Worm (Caenorhabditis elegans) whole organism, young adult: Measurements from ENCODE around the gene C17C3.6.

Source experiments
- B0019.2 ChIP-seq: fragments of 200-800 bp; sonication (Bioruptor generic); conservative IDR thresholded peaks from 2 replicates; pipeline ENCODE4 v1.3.6; 2022; ENCODE audit warnings: missing genetic modification reagents, missing genetic modification characterization, missing compliant biosample characterization
- B0336.3 ChIP-seq: fragments of 200-800 bp; sonication (Bioruptor generic); IDR thresholded peaks from 2 replicates; pipeline ENCODE4 v1.3.6; 2022; ENCODE audit warnings: missing genetic modification characterization, missing compliant biosample characterization
- D2030.7 ChIP-seq: fragments of 200-800 bp; sonication (Bioruptor generic); IDR thresholded peaks from 2 replicates; pipeline ENCODE4 v1.3.6; 2022; ENCODE audit warnings: missing genetic modification reagents, missing genetic modification characterization, missing compliant biosample characterization
- F10E7.11 ChIP-seq: sonication (generic microtip); optimal IDR thresholded peaks from 2 replicates; lab custom pipeline; 2017; ENCODE audit warnings: mild to moderate bottlenecking, missing genetic modification characterization, moderate library complexity, missing compliant biosample characterization
- F23B12.7 ChIP-seq: sonication (generic microtip); optimal IDR thresholded peaks from 2 replicates; lab custom pipeline; 2017; ENCODE audit warnings: missing genetic modification characterization, mild to moderate bottlenecking, missing compliant biosample characterization, antibody characterized with exemption, moderate library complexity; ENCODE audit not compliant: insufficient read depth
- F37B4.10 ChIP-seq: fragments of 200-800 bp; sonication (Bioruptor generic); IDR thresholded peaks from 2 replicates; pipeline ENCODE4 v1.3.6; 2022; ENCODE audit warnings: missing genetic modification characterization, missing compliant biosample characterization
- T26A5.8 ChIP-seq: sonication (generic microtip); optimal IDR thresholded peaks from 2 replicates; lab custom pipeline; 2016; ENCODE audit warnings: missing genetic modification characterization, missing compliant biosample characterization
- Y53F4B.3 ChIP-seq: fragments of 200-800 bp; sonication (Bioruptor generic); IDR thresholded peaks from 2 replicates; pipeline ENCODE4 v1.3.6; 2022; ENCODE audit warnings: missing genetic modification reagents, missing genetic modification characterization, missing compliant biosample characterization
- Y53G8AR.9 ChIP-seq: fragments of 200-800 bp; sonication (Bioruptor generic); conservative IDR thresholded peaks from 2 replicates; pipeline ENCODE4 v1.3.6; 2022; ENCODE audit warnings: missing genetic modification reagents, missing genetic modification characterization, missing compliant biosample characterization
- Y79H2A.3 ChIP-seq: fragments of 200-800 bp; sonication (Bioruptor generic); conservative IDR thresholded peaks from 2 replicates; pipeline ENCODE4 v1.3.6; 2022; ENCODE audit warnings: missing genetic modification reagents, missing genetic modification characterization, missing compliant biosample characterization
- Y95B8A.8 ChIP-seq: fragments of 200-800 bp; sonication (Bioruptor generic); IDR thresholded peaks from 2 replicates; pipeline ENCODE4 v1.3.6; 2022; ENCODE audit warnings: missing genetic modification reagents, missing genetic modification characterization, missing compliant biosample characterization
- ZK185.1 ChIP-seq: sonication (generic microtip); optimal IDR thresholded peaks from 2 replicates; lab custom pipeline; 2016; ENCODE audit warnings: mild to moderate bottlenecking, missing genetic modification characterization, missing compliant biosample characterization; ENCODE audit not compliant: poor library complexity, severe bottlenecking
- akir-1 ChIP-seq: fragments of 200-800 bp; sonication (Bioruptor generic); optimal IDR thresholded peaks from 2 replicates; lab custom pipeline; 2018; ENCODE audit warnings: mild to moderate bottlenecking, missing genetic modification characterization, moderate library complexity, missing compliant biosample characterization
- ama-1 ChIP-seq, 3 experiments: fragments of 150-350 bp in 1 of 3; sonication (generic microtip) in 2 of 3; optimal IDR thresholded peaks; 2 replicates each; lab custom pipeline; 2014 to 2018; ENCODE audit warnings: missing biosample characterization in 2 of 3, missing genetic modification characterization in 2 of 3, missing genetic modification reagents in 2 of 3
- aptf-2 ChIP-seq: fragments of 200-800 bp; sonication (Bioruptor generic); conservative IDR thresholded peaks from 2 replicates; pipeline ENCODE4 v1.3.6; 2022; ENCODE audit warnings: missing genetic modification reagents, missing genetic modification characterization, missing compliant biosample characterization
- athp-1 ChIP-seq: sonication (generic microtip); optimal IDR thresholded peaks from 2 replicates; lab custom pipeline; 2017; ENCODE audit warnings: mild to moderate bottlenecking, missing genetic modification characterization, missing compliant biosample characterization
- attf-5 ChIP-seq: fragments of 200-800 bp; sonication (Bioruptor generic); optimal IDR thresholded peaks from 2 replicates; lab custom pipeline; 2018; ENCODE audit warnings: mild to moderate bottlenecking, missing genetic modification characterization, missing compliant biosample characterization
- attf-6 ChIP-seq: fragments of 200-800 bp; sonication (Bioruptor generic); IDR thresholded peaks from 2 replicates; pipeline ENCODE4 v1.3.6; 2022; ENCODE audit warnings: missing genetic modification reagents, missing genetic modification characterization, missing compliant biosample characterization
- cebp-2 ChIP-seq: fragments of 200-800 bp; sonication (Bioruptor generic); IDR thresholded peaks from 2 replicates; pipeline ENCODE4 v1.3.6; 2022; ENCODE audit warnings: missing genetic modification characterization, missing compliant biosample characterization
- ceh-40 ChIP-seq: fragments of 200-800 bp; sonication (Bioruptor generic); IDR thresholded peaks from 2 replicates; pipeline ENCODE4 v1.3.6; 2022; ENCODE audit warnings: missing genetic modification characterization, missing compliant biosample characterization
- chd-7 ChIP-seq: sonication (generic microtip); optimal IDR thresholded peaks from 2 replicates; lab custom pipeline; 2016; ENCODE audit warnings: mild to moderate bottlenecking, missing genetic modification characterization, moderate library complexity, missing compliant biosample characterization
- dox-1 ChIP-seq: fragments of 200-800 bp; sonication (Bioruptor generic); IDR thresholded peaks from 2 replicates; pipeline ENCODE4 v1.3.6; 2022; ENCODE audit warnings: missing genetic modification reagents, missing genetic modification characterization, missing compliant biosample characterization
- egl-18 ChIP-seq: fragments of 200-800 bp; sonication (Bioruptor generic); IDR thresholded peaks from 2 replicates; pipeline ENCODE4 v1.3.6; 2022; ENCODE audit warnings: missing genetic modification reagents, missing genetic modification characterization, missing compliant biosample characterization
- ekl-4 ChIP-seq: fragments of 200-800 bp; sonication (Bioruptor generic); IDR thresholded peaks from 2 replicates; pipeline ENCODE4 v1.3.6; 2022; ENCODE audit warnings: missing genetic modification reagents, missing genetic modification characterization, missing compliant biosample characterization
- ets-4 ChIP-seq: fragments of 200-800 bp; sonication (Bioruptor generic); optimal IDR thresholded peaks from 2 replicates; lab custom pipeline; 2018; ENCODE audit warnings: mild to moderate bottlenecking, missing genetic modification characterization, missing compliant biosample characterization
- him-1 ChIP-seq: sonication (generic microtip); optimal IDR thresholded peaks from 2 replicates; lab custom pipeline; 2016; ENCODE audit warnings: missing genotype, missing genetic modification reagents, missing genetic modification characterization, missing compliant biosample characterization
- lin-26 ChIP-seq: fragments of 200-800 bp; sonication (Bioruptor generic); IDR thresholded peaks from 2 replicates; pipeline ENCODE4 v1.3.6; 2022; ENCODE audit warnings: missing genetic modification reagents, missing genetic modification characterization, missing compliant biosample characterization
- lin-35 ChIP-seq, 3 experiments: fragments of 150-350 bp in 2 of 3; sonication (generic microtip) in 1 of 3; optimal IDR thresholded peaks; 2 replicates each; lab custom pipeline; 2014 to 2018; ENCODE audit warnings: missing biosample characterization in 3 of 3, missing genetic modification characterization in 3 of 3, missing genetic modification reagents in 3 of 3
- lsl-1 ChIP-seq: fragments of 200-800 bp; sonication (Bioruptor generic); optimal IDR thresholded peaks from 2 replicates; lab custom pipeline; 2018; ENCODE audit warnings: mild to moderate bottlenecking, missing genetic modification characterization, moderate library complexity, missing compliant biosample characterization
- madf-6 ChIP-seq: fragments of 200-800 bp; sonication (Bioruptor generic); IDR thresholded peaks from 2 replicates; pipeline ENCODE4 v1.3.6; 2022; ENCODE audit warnings: missing genetic modification reagents, missing genetic modification characterization, missing compliant biosample characterization
- mcd-1 ChIP-seq: fragments of 200-800 bp; sonication (Bioruptor generic); IDR thresholded peaks from 2 replicates; pipeline ENCODE4 v1.3.6; 2022; ENCODE audit warnings: missing genetic modification reagents, missing genetic modification characterization, missing compliant biosample characterization
- mel-28 ChIP-seq: sonication (generic microtip); optimal IDR thresholded peaks from 2 replicates; lab custom pipeline; 2016; ENCODE audit warnings: borderline replicate concordance, mild to moderate bottlenecking, missing genetic modification characterization, missing compliant biosample characterization
- mes-4 ChIP-seq: sonication (generic microtip); optimal IDR thresholded peaks from 2 replicates; lab custom pipeline; 2016; ENCODE audit warnings: missing genotype, missing genetic modification characterization, missing compliant biosample characterization
- nfya-2 ChIP-seq: fragments of 200-800 bp; sonication (Bioruptor generic); IDR thresholded peaks from 2 replicates; pipeline ENCODE4 v1.3.6; 2022; ENCODE audit warnings: missing genetic modification reagents, missing genetic modification characterization, missing compliant biosample characterization
- nhr-80 ChIP-seq: sonication (generic microtip); optimal IDR thresholded peaks from 2 replicates; lab custom pipeline; 2016; ENCODE audit warnings: missing genetic modification characterization, missing compliant biosample characterization
- nhr-90 ChIP-seq: sonication (generic microtip); optimal IDR thresholded peaks from 2 replicates; lab custom pipeline; 2016; ENCODE audit warnings: missing genotype, mild to moderate bottlenecking, missing genetic modification characterization, missing compliant biosample characterization
- rec-8 ChIP-seq, 2 experiments: sonication (generic microtip); optimal IDR thresholded peaks; 2 replicates each; lab custom pipeline; 2016; ENCODE audit warnings: mild to moderate bottlenecking in 2 of 2, missing genetic modification characterization in 2 of 2, missing genetic modification reagents in 2 of 2, missing genotype in 2 of 2, missing biosample characterization in 1 of 2, missing compliant biosample characterization in 1 of 2, moderate library complexity in 1 of 2
- rpc-1 ChIP-seq, 2 experiments: fragments of 150-350 bp in 1 of 2; sonication (generic microtip) in 1 of 2; optimal IDR thresholded peaks; 2 replicates each; lab custom pipeline; 2014 to 2018; ENCODE audit warnings: missing biosample characterization in 1 of 2, missing genetic modification characterization in 1 of 2, missing genetic modification reagents in 1 of 2, missing genotype in 1 of 2
- sdz-38 ChIP-seq: sonication (generic microtip); optimal IDR thresholded peaks from 2 replicates; lab custom pipeline; 2016; ENCODE audit warnings: missing genotype, missing genetic modification characterization, missing compliant biosample characterization
- snpc-1.3 ChIP-seq: sonication (generic microtip); optimal IDR thresholded peaks from 2 replicates; lab custom pipeline; 2017; ENCODE audit warnings: missing genetic modification characterization, mild to moderate bottlenecking, missing compliant biosample characterization, antibody characterized with exemption, moderate library complexity, missing genotype, missing genetic modification reagents; ENCODE audit not compliant: insufficient read depth
- snpc-3.4 ChIP-seq: sonication (generic microtip); optimal IDR thresholded peaks from 2 replicates; lab custom pipeline; 2017; ENCODE audit warnings: missing genetic modification characterization, mild to moderate bottlenecking, missing compliant biosample characterization, antibody characterized with exemption, moderate library complexity, missing genotype, missing genetic modification reagents
- snpc-4 ChIP-seq, 5 experiments: fragments of 150-350 bp in 1 of 5; sonication (generic microtip) in 4 of 5; optimal IDR thresholded peaks; 2 replicates each; lab custom pipeline; 2014 to 2018; ENCODE audit warnings: missing genetic modification characterization in 5 of 5, missing biosample characterization in 3 of 5, antibody characterized with exemption in 2 of 5, mild to moderate bottlenecking in 2 of 5, missing compliant biosample characterization in 2 of 5, missing genotype in 2 of 5, moderate library complexity in 2 of 5, missing genetic modification reagents in 1 of 5
- tbp1 ChIP-seq: fragments of 200-800 bp; sonication (Bioruptor generic); optimal IDR thresholded peaks from 2 replicates; lab custom pipeline; 2018; ENCODE audit warnings: mild to moderate bottlenecking, missing genetic modification characterization, missing compliant biosample characterization
- unc-130 ChIP-seq: sonication (generic microtip); optimal IDR thresholded peaks from 2 replicates; lab custom pipeline; 2016; ENCODE audit warnings: missing genetic modification reagents, missing genetic modification characterization, missing compliant biosample characterization
- ztf-25 ChIP-seq: fragments of 200-800 bp; sonication (Bioruptor generic); IDR thresholded peaks from 2 replicates; pipeline ENCODE4 v1.3.6; 2022; ENCODE audit warnings: missing genetic modification reagents, missing genetic modification characterization, missing compliant biosample characterization
- ztf-26 ChIP-seq: sonication (generic microtip); optimal IDR thresholded peaks from 2 replicates; lab custom pipeline; 2017; ENCODE audit warnings: missing genetic modification characterization, missing compliant biosample characterization

C17C3.6 gene

ce11 chrII:5577060-5577459, 27.2 kb downstream of the C17C3.6 start (continued):
- TF ChIP-seq Y53F4B.3 (0 out of 2 replicates have a peak, but pooled peaks have one; percentile 30), F10E7.11 (tag; lab: Kevin White, UChicago) (no peak), egl-18 (GFP tag; lab: Robert Waterston, UW) (no peak), ets-4 (no peak), attf-6 (peak; percentile 70), ztf-25 (GFP tag; lab: Robert Waterston, UW) (no peak), lin-35 (GFP tag; optimal IDR thresholded peaks at IDR 0.05; lab: Kevin White, UChicago) (peak in 1 of 3 experiments; percentile 62), nhr-90 (tag; lab: Kevin White, UChicago) (peak; percentile 66), dox-1 (GFP tag; lab: Robert Waterston, UW) (peak; percentile 71), ceh-40 (GFP tag; lab: Robert Waterston, UW) (peak; percentile 59; the same call in 1 of the 2 replicates), tbp1 (GFP tag; lab: Kevin White, UChicago) (peak; percentile 99), nfya-2 (GFP tag; lab: Robert Waterston, UW) (no peak), athp-1 (tag; lab: Kevin White, UChicago) (peak; percentile 50), mes-4 (peak; percentile 56), F37B4.10 (GFP tag; lab: Robert Waterston, UW) (no peak), Y53G8AR.9 (GFP tag; lab: Robert Waterston, UW) (no peak), B0336.3 (GFP tag; lab: Robert Waterston, UW) (0 out of 2 replicates have a peak, but pooled peaks have one; percentile 28), ztf-26 (tag; lab: Kevin White, UChicago) (peak; percentile 7), unc-130 (GFP tag; lab: Kevin White, UChicago) (peak; percentile 18), sdz-38 (tag; lab: Kevin White, UChicago) (no peak), snpc-4 (GFP tag; optimal IDR thresholded peaks at IDR 0.05; lab: Kevin White, UChicago) (peak; percentile 54), snpc-4 (tag; optimal IDR thresholded peaks at IDR 0.05; lab: Kevin White, UChicago) (peak; percentile 25 to 86 (median 70)), lin-26 (GFP tag; lab: Robert Waterston, UW) (peak; percentile 86), rpc-1 (optimal IDR thresholded peaks at IDR 0.05; lab: Kevin White, UChicago) (peak; percentile 80), rpc-1 (tag; optimal IDR thresholded peaks at IDR 0.05; lab: Kevin White, UChicago) (peak; percentile 88), B0019.2 (GFP tag; lab: Robert Waterston, UW) (no peak), Y79H2A.3 (GFP tag; lab: Robert Waterston, UW) (no peak), akir-1 (GFP tag; lab: Kevin White, UChicago) (no peak), mel-28 (no peak), snpc-1.3 (tag; lab: Kevin White, UChicago) (peak; percentile 80), madf-6 (GFP tag; lab: Robert Waterston, UW) (no peak), aptf-2 (0 out of 2 replicates have a peak, but pooled peaks have one; percentile 30), lsl-1 (GFP tag; lab: Kevin White, UChicago) (peak; percentile 8), chd-7 (tag; lab: Kevin White, UChicago) (peak; percentile 56), ama-1 (optimal IDR thresholded peaks at IDR 0.05; lab: Kevin White, UChicago) (no peak), ama-1 (GFP tag; optimal IDR thresholded peaks at IDR 0.05; lab: Kevin White, UChicago) (peak; percentile 9 to 73), attf-5 (GFP tag; lab: Kevin White, UChicago) (peak; percentile 30), ekl-4 (GFP tag; lab: Robert Waterston, UW) (peak; percentile 40; the same call in 1 of the 2 replicates), rec-8 (tag; optimal IDR thresholded peaks at IDR 0.05; lab: Kevin White, UChicago) (peak in 1 of 2 experiments; percentile 65), Y95B8A.8 (no peak), snpc-3.4 (tag; lab: Kevin White, UChicago) (peak; percentile 22), F23B12.7 (tag; lab: Kevin White, UChicago) (peak; percentile 81), mcd-1 (0 out of 2 replicates have a peak, but pooled peaks have one; percentile 46), nhr-80 (peak; percentile 28), ZK185.1 (tag; lab: Kevin White, UChicago) (peak; percentile 51), D2030.7 (0 out of 2 replicates have a peak, but pooled peaks have one; percentile 26), cebp-2 (peak; percentile 60; the same call in 1 of the 2 replicates), him-1 (tag; lab: Kevin White, UChicago) (peak; percentile 80), T26A5.8 (no peak)
